Worm (Caenorhabditis elegans): ENCODE results near the gene tag-115.
A peak's percentile ranks its signal among the peaks of the same experiment; 100 is the strongest.

The tag-115 gene

ce11 chrIV:13238943-13239861 is at the start of gene tag-115:
TSS of gene tag-115 (minus strand) at chrIV:13239414.
- TF ChIP-seq nhr-80 (tag; optimal IDR thresholded peaks at IDR 0.05) (no peak), let-526 (GFP tag; IDR thresholded peaks at IDR 0.05) (no peak), him-1 (tag; optimal IDR thresholded peaks at IDR 0.05) (no peak), ZK185.1 (tag; optimal IDR thresholded peaks at IDR 0.05; ENCODE audit: poor library complexity, severe bottlenecking) (peak; percentile 60), F57A8.1 (GFP tag; optimal IDR thresholded peaks at IDR 0.05) (no peak), mes-4 (tag; optimal IDR thresholded peaks at IDR 0.05) (peak; percentile 49), mcd-1 (GFP tag; IDR thresholded peaks at IDR 0.05) (peak; percentile 66), madf-10 (tag; optimal IDR thresholded peaks at IDR 0.05) (no peak), egl-18 (GFP tag; IDR thresholded peaks at IDR 0.05) (no peak), ztf-25 (GFP tag; IDR thresholded peaks at IDR 0.05) (no peak), fkh-3 (tag; optimal IDR thresholded peaks at IDR 0.05) (peak; percentile 49), attf-6 (GFP tag; IDR thresholded peaks at IDR 0.05) (peak; percentile 91), madf-3 (GFP tag; IDR thresholded peaks at IDR 0.05) (peak; percentile 70), tlf-1 (GFP tag; optimal IDR thresholded peaks at IDR 0.05) (peak; percentile 72), nfyb-1 (GFP tag; IDR thresholded peaks at IDR 0.05) (peak; percentile 82), repo-1 (tag; optimal IDR thresholded peaks at IDR 0.05) (peak; percentile 65), cebp-1 (GFP tag; IDR thresholded peaks at IDR 0.05) (no peak), cebp-1 (tag; optimal IDR thresholded peaks at IDR 0.05) (peak; percentile 51), Y95B8A.8 (GFP tag; IDR thresholded peaks at IDR 0.05) (peak; percentile 64), dpl-1 (GFP tag; optimal IDR thresholded peaks at IDR 0.05) (no peak), ama-1 (optimal IDR thresholded peaks at IDR 0.05) (peak; percentile 23), ama-1 (GFP tag; optimal IDR thresholded peaks at IDR 0.05) (peak; percentile 86 to 94), sptf-2 (GFP tag; optimal IDR thresholded peaks at IDR 0.05) (no peak), gei-17 (GFP tag; optimal IDR thresholded peaks at IDR 0.05) (no peak), F37B4.10 (GFP tag; IDR thresholded peaks at IDR 0.05) (no peak), akir-1 (GFP tag; optimal IDR thresholded peaks at IDR 0.05) (no peak), Y67H2A.10 (GFP tag; conservative IDR thresholded peaks at IDR 0.05) (no peak), mxl-1 (tag; optimal IDR thresholded peaks at IDR 0.05) (peak; percentile 41), dox-1 (GFP tag; IDR thresholded peaks at IDR 0.05) (peak; percentile 75), hmg-20 (GFP tag; IDR thresholded peaks at IDR 0.05) (0 out of 2 replicates have a peak, but pooled peaks have one; percentile 18), F49E8.2 (tag; optimal IDR thresholded peaks at IDR 0.05; ENCODE audit: insufficient read depth) (peak; percentile 93), ceh-100 (GFP tag; IDR thresholded peaks at IDR 0.05) (peak; percentile 29; the same call in 1 of the 2 replicates), lin-26 (GFP tag; IDR thresholded peaks at IDR 0.05) (peak; percentile 85), nhr-179 (tag; optimal IDR thresholded peaks at IDR 0.05) (no peak), efl-1 (GFP tag; optimal IDR thresholded peaks at IDR 0.05) (peak; percentile 6), C06A6.2 (GFP tag; conservative IDR thresholded peaks at IDR 0.05) (no peak), F57C9.4 (tag; optimal IDR thresholded peaks at IDR 0.05) (no peak), F52B5.7 (tag; optimal IDR thresholded peaks at IDR 0.05) (no peak), D2030.7 (GFP tag; IDR thresholded peaks at IDR 0.05) (peak; percentile 43; the same call in 1 of the 2 replicates), ekl-4 (GFP tag; IDR thresholded peaks at IDR 0.05) (peak; percentile 70), unc-62 (GFP tag; optimal IDR thresholded peaks at IDR 0.05) (no peak), attf-5 (GFP tag; optimal IDR thresholded peaks at IDR 0.05) (peak; percentile 5), nhr-90 (tag; optimal IDR thresholded peaks at IDR 0.05) (peak; percentile 1), B0019.2 (GFP tag; conservative IDR thresholded peaks at IDR 0.05) (no peak), snpc-1.3 (tag; optimal IDR thresholded peaks at IDR 0.05; ENCODE audit: insufficient read depth) (peak; percentile 94), F10E7.11 (tag; optimal IDR thresholded peaks at IDR 0.05) (peak; percentile 19), attf-3 (GFP tag; conservative IDR thresholded peaks at IDR 0.05) (no peak), somi-1 (GFP tag; optimal IDR thresholded peaks at IDR 0.05) (no peak)

Data from whole organism, young adult.